Worm (Caenorhabditis elegans): ENCODE results near the gene lido-2.

Gene lido-2

ce11 chrX:17138060-17138557 is 37.6 kb upstream of the lido-2 start, which contains the start of gene cnp-3:
cnp-3 (minus strand) TSS chrX:17138110.
- peak; percentile 64 for TF ChIP-seq ztf-26 (tag; optimal IDR thresholded peaks at IDR 0.05)
- TF ChIP-seq rcor-1 (GFP tag; IDR thresholded peaks at IDR 0.05), result no peak
- TF ChIP-seq lin-26 (GFP tag; IDR thresholded peaks at IDR 0.05), result 0 out of 2 replicates have a peak, but pooled peaks have one; percentile 39
- no peak for TF ChIP-seq B0035.1 (tag; optimal IDR thresholded peaks at IDR 0.05)
- no peak for TF ChIP-seq egl-44 (GFP tag; IDR thresholded peaks at IDR 0.05)
- peak; percentile 21 for TF ChIP-seq lin-40 (tag; optimal IDR thresholded peaks at IDR 0.05)
- TF ChIP-seq dox-1 (GFP tag; IDR thresholded peaks at IDR 0.05), result no peak
- no peak for TF ChIP-seq F57A8.1 (GFP tag; optimal IDR thresholded peaks at IDR 0.05)
- no peak for TF ChIP-seq hmg-1.2 (GFP tag; IDR thresholded peaks at IDR 0.05)
- TF ChIP-seq xnd-1 (tag; optimal IDR thresholded peaks at IDR 0.05), result no peak
- no peak for TF ChIP-seq sptf-2 (GFP tag; optimal IDR thresholded peaks at IDR 0.05)
- no peak for TF ChIP-seq D2030.7 (GFP tag; IDR thresholded peaks at IDR 0.05)
- TF ChIP-seq ztf-25 (GFP tag; IDR thresholded peaks at IDR 0.05), result no peak
- TF ChIP-seq nhr-80 (tag; optimal IDR thresholded peaks at IDR 0.05), result peak; percentile 36
- TF ChIP-seq bed-2 (GFP tag; IDR thresholded peaks at IDR 0.05), result no peak
- TF ChIP-seq cebp-1 (GFP tag; IDR thresholded peaks at IDR 0.05), result peak; percentile 60; the same call in 1 of the 2 replicates
- TF ChIP-seq cebp-1 (tag; optimal IDR thresholded peaks at IDR 0.05), result peak; percentile 85
- no peak for TF ChIP-seq mcd-1 (GFP tag; IDR thresholded peaks at IDR 0.05)
- no peak for TF ChIP-seq rec-8 (tag; optimal IDR thresholded peaks at IDR 0.05)
- no peak for TF ChIP-seq B0336.3 (GFP tag; IDR thresholded peaks at IDR 0.05)
- TF ChIP-seq B0019.2 (GFP tag; conservative IDR thresholded peaks at IDR 0.05), result no peak
- no peak for TF ChIP-seq let-607 (tag; optimal IDR thresholded peaks at IDR 0.05)
- TF ChIP-seq Y56A3A.18 (GFP tag; IDR thresholded peaks at IDR 0.05), result no peak
- TF ChIP-seq madf-6 (GFP tag; IDR thresholded peaks at IDR 0.05), result no peak

- TF ChIP-seq attf-5 (GFP tag; optimal IDR thresholded peaks at IDR 0.05), result peak; percentile 10
- TF ChIP-seq lin-40 (tag; optimal IDR thresholded peaks at IDR 0.05), result no peak
- no peak for TF ChIP-seq cebp-1 (GFP tag; IDR thresholded peaks at IDR 0.05)
- peak; percentile 60 for TF ChIP-seq cebp-1 (tag; optimal IDR thresholded peaks at IDR 0.05)
- TF ChIP-seq nfyb-1 (GFP tag; IDR thresholded peaks at IDR 0.05), result 0 out of 2 replicates have a peak, but pooled peaks have one; percentile 61
- peak; percentile 64 for TF ChIP-seq nhr-80 (tag; optimal IDR thresholded peaks at IDR 0.05)
- TF ChIP-seq nhr-90 (tag; optimal IDR thresholded peaks at IDR 0.05), result peak; percentile 31
Observed at ce11 chrX:17135704-17136103, 35.1 kb upstream of the lido-2 start.

ce11 chrX:17134427-17134826 is 33.9 kb upstream of the lido-2 start, which contains the start of gene K09E3.7:
K09E3.7 (minus strand) TSS chrX:17134527.
- TF ChIP-seq fkh-3 (tag; optimal IDR thresholded peaks at IDR 0.05) (no peak), egl-18 (GFP tag; IDR thresholded peaks at IDR 0.05) (no peak), mes-4 (tag; optimal IDR thresholded peaks at IDR 0.05) (no peak), dox-1 (GFP tag; IDR thresholded peaks at IDR 0.05) (no peak), tbx-9 (tag; optimal IDR thresholded peaks at IDR 0.05; ENCODE audit: borderline replicate concordance) (no peak), lir-1 (GFP tag; conservative IDR thresholded peaks at IDR 0.05) (no peak), F49E8.2 (tag; optimal IDR thresholded peaks at IDR 0.05; ENCODE audit: insufficient read depth) (no peak), rpc-1 (optimal IDR thresholded peaks at IDR 0.05) (no peak), rpc-1 (tag; optimal IDR thresholded peaks at IDR 0.05) (no peak), sptf-2 (GFP tag; optimal IDR thresholded peaks at IDR 0.05) (no peak), attf-5 (GFP tag; optimal IDR thresholded peaks at IDR 0.05) (no peak), xnd-1 (tag; optimal IDR thresholded peaks at IDR 0.05) (no peak), nhr-179 (tag; optimal IDR thresholded peaks at IDR 0.05) (no peak), egl-44 (GFP tag; IDR thresholded peaks at IDR 0.05) (no peak), lin-26 (GFP tag; IDR thresholded peaks at IDR 0.05) (no peak), F23B12.7 (tag; optimal IDR thresholded peaks at IDR 0.05; ENCODE audit: insufficient read depth) (no peak), F10E7.11 (tag; optimal IDR thresholded peaks at IDR 0.05) (no peak), B0336.3 (GFP tag; IDR thresholded peaks at IDR 0.05) (no peak)

Measured in whole organism, young adult.